Fruit fly (Drosophila melanogaster): ENCODE data around the gene CG9997.

DNA sequence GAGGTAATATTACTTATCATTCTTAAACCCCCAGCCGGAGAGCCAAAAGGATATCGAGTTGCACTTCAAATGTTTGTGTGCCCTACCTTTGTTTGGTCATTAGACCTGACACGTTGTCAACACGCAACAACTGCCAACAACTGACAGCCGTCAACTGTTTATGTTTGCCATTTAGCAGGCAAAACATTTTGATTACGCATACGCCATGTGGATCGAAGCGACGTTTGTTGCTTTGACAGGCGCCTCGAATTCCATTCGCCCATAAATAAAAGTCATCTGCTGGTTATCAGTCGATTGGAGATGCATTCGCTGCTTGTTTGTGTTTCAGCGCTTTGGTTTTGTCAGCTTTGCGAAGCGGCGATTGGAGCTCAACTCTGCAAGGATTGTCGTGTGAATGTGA lies 32.5 kb upstream of the CG9997 start, which contains the start of gene CG34295:
- TF ChIP-seq CTCF (optimal IDR thresholded peaks at IDR 0.05) (no peak), CG8478 (optimal IDR thresholded peaks at IDR 0.05) (no peak)
